Worm (Caenorhabditis elegans) whole organism, midembryonic: Measurements from ENCODE around the gene ztf-8.

Experiments used
- T22C8.4 ChIP-seq: fragments of 200-800 bp; sonication (Bioruptor generic); IDR thresholded peaks from 2 replicates; pipeline ENCODE4 v1.3.6; 2022; ENCODE audit warnings: missing genetic modification characterization, missing compliant biosample characterization
- cog-1 ChIP-seq: sonication (generic microtip); optimal IDR thresholded peaks from 2 replicates; lab custom pipeline; 2016; ENCODE audit warnings: missing genetic modification characterization, missing compliant biosample characterization
- flt-1 ChIP-seq: fragments of 200-800 bp; sonication (Bioruptor generic); IDR thresholded peaks from 2 replicates; pipeline ENCODE4 v1.3.6; 2022; ENCODE audit warnings: missing genetic modification characterization, missing compliant biosample characterization
- med-1 ChIP-seq: sonication (generic microtip); optimal IDR thresholded peaks from 2 replicates; lab custom pipeline; 2017; ENCODE audit warnings: missing genetic modification characterization, mild to moderate bottlenecking, missing compliant biosample characterization, antibody characterized with exemption, missing genetic modification reagents; ENCODE audit not compliant: insufficient read depth
- ref-1 ChIP-seq: fragments of 200-800 bp; sonication (Bioruptor generic); conservative IDR thresholded peaks from 2 replicates; pipeline ENCODE4 v1.3.6; 2022; ENCODE audit warnings: missing genetic modification reagents, missing genetic modification characterization, missing compliant biosample characterization
- ztf-23 ChIP-seq: fragments of 200-800 bp; sonication (Bioruptor generic); IDR thresholded peaks from 2 replicates; pipeline ENCODE4 v1.3.6; 2022; ENCODE audit warnings: missing genetic modification reagents, missing genetic modification characterization, missing compliant biosample characterization
- ztf-29 ChIP-seq: fragments of 200-800 bp; sonication (Bioruptor generic); IDR thresholded peaks from 2 replicates; pipeline ENCODE4 v1.3.6; 2022; ENCODE audit warnings: missing genetic modification reagents, missing genetic modification characterization, missing compliant biosample characterization

DNA sequence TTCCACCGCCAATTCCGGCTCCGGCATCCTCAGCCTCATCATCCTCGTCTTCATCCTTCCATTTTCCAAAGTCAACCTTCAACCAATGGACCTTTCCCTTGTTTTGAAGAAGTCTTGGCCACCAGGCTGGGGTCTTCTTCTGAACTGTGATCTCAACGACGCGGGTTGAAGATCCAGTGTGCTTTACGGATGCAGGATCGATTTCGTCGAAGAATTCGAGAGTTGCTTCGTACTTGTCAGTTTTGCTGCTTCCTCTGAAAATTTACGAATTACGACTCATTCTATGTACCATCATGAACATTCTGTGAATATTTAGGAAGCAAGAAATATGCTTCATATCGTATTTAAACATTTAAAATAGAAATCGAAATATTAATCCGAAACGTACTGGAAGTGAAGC lies 979 bp upstream of the ztf-8 start:
- TF ChIP-seq ztf-29 (GFP tag; lab: Robert Waterston, UW) = no peak
- TF ChIP-seq T22C8.4 = no peak
- TF ChIP-seq cog-1 = no peak
- TF ChIP-seq flt-1 (GFP tag; lab: Robert Waterston, UW) = no peak
- TF ChIP-seq med-1 (GFP tag; lab: Kevin White, UChicago) = no peak
- TF ChIP-seq ztf-23 (GFP tag; lab: Robert Waterston, UW) = no peak
- TF ChIP-seq ref-1 = no peak
